Fruit fly (Drosophila melanogaster) whole organism, wandering third instar larva: ENCODE results near the gene Cdc14.

Experiments used
- Abd-B ChIP-seq: fragments of >200 bp; optimal IDR thresholded peaks from 2 replicates; lab custom pipeline; 2017; ENCODE audit warnings: missing biosample characterization, missing genetic modification characterization
- CG32264 ChIP-seq: fragments of 200-800 bp; sonication (Bioruptor generic); optimal IDR thresholded peaks from 2 replicates; lab custom pipeline; 2016; ENCODE audit warnings: missing biosample characterization, missing genetic modification characterization
- CG9705 ChIP-seq: fragments of 200-800 bp; sonication (Bioruptor generic); optimal IDR thresholded peaks from 2 replicates; lab custom pipeline; 2018; ENCODE audit warnings: missing biosample characterization, mild to moderate bottlenecking, missing genetic modification characterization
- Dif ChIP-seq: fragments of 200-275, 200-300 bp; sonication (Bioruptor generic); optimal IDR thresholded peaks from 2 replicates; lab custom pipeline; 2018; ENCODE audit warnings: missing biosample characterization, missing genetic modification characterization; ENCODE audit not compliant: partially characterized antibody
- HLH106 ChIP-seq: fragments of 200-800 bp; optimal IDR thresholded peaks from 3 replicates; lab custom pipeline; 2019; ENCODE audit warnings: missing biosample characterization, mild to moderate bottlenecking, missing genetic modification characterization, moderate library complexity
- Hr78 ChIP-seq: fragments of >200 bp; optimal IDR thresholded peaks from 2 replicates; lab custom pipeline; 2017; ENCODE audit warnings: missing biosample characterization, missing genetic modification characterization
- Hr83 ChIP-seq: fragments of 200-300 bp; sonication (Bioruptor generic); optimal IDR thresholded peaks from 2 replicates; lab custom pipeline; 2016; ENCODE audit warnings: missing biosample characterization, mild to moderate bottlenecking, missing genetic modification characterization, moderate library complexity; ENCODE audit not compliant: poor library complexity, severe bottlenecking
- Jra ChIP-seq: sonication (Bioruptor generic); optimal IDR thresholded peaks from 2 replicates; lab custom pipeline; 2016; ENCODE audit warnings: missing biosample characterization, missing genetic modification characterization
- Mio ChIP-seq: sonication (Bioruptor generic); optimal IDR thresholded peaks from 2 replicates; lab custom pipeline; 2016; ENCODE audit warnings: missing biosample characterization, missing genetic modification characterization
- Myc ChIP-seq: fragments of >200 bp; optimal IDR thresholded peaks from 2 replicates; lab custom pipeline; 2017
- N ChIP-seq: fragments of >200 bp; optimal IDR thresholded peaks from 2 replicates; lab custom pipeline; 2018; ENCODE audit warnings: missing biosample characterization, missing external identifiers, missing genetic modification characterization
- OdsH ChIP-seq: fragments of 200-800 bp; sonication (Bioruptor generic); optimal IDR thresholded peaks from 2 replicates; lab custom pipeline; 2016; ENCODE audit warnings: missing biosample characterization, mild to moderate bottlenecking, missing genetic modification characterization
- Rel ChIP-seq, 2 experiments: fragments of 200-800 bp; sonication (Bioruptor generic) in 1 of 2; optimal IDR thresholded peaks; 2 replicates in 1 of 2; 3 replicates in 1 of 2; lab custom pipeline; 2016 to 2019; ENCODE audit warnings: mild to moderate bottlenecking in 2 of 2, missing biosample characterization in 2 of 2, missing genetic modification characterization in 2 of 2, moderate library complexity in 1 of 2
- Sp1 ChIP-seq: fragments of 200-800 bp; sonication (Bioruptor generic); optimal IDR thresholded peaks from 3 replicates; lab custom pipeline; 2019; ENCODE audit warnings: missing biosample characterization, mild to moderate bottlenecking, missing genetic modification characterization, moderate library complexity
- Vsx2 ChIP-seq: fragments of 200-300, 225-300 bp; sonication (Bioruptor generic); optimal IDR thresholded peaks from 2 replicates; lab custom pipeline; 2018; ENCODE audit warnings: missing biosample characterization, missing genetic modification characterization; ENCODE audit not compliant: partially characterized antibody
- br ChIP-seq: fragments of 200-800 bp; sonication (Bioruptor generic); optimal IDR thresholded peaks from 2 replicates; lab custom pipeline; 2016; ENCODE audit warnings: missing biosample characterization, missing genetic modification characterization
- brk ChIP-seq: fragments of 200-800 bp; sonication (Bioruptor generic); optimal IDR thresholded peaks from 2 replicates; lab custom pipeline; 2016; ENCODE audit warnings: missing biosample characterization, mild to moderate bottlenecking, missing genetic modification characterization
- dl ChIP-seq, 2 experiments: fragments of 175-275, 200-275 bp in 1 of 2; fragments of 200-275 bp in 1 of 2; sonication (Bioruptor generic); optimal IDR thresholded peaks; lab custom pipeline; 2018; ENCODE audit warnings: mild to moderate bottlenecking in 2 of 2, missing biosample characterization in 2 of 2, missing genetic modification characterization in 2 of 2, moderate library complexity in 2 of 2; ENCODE audit not compliant: partially characterized antibody in 2 of 2, insufficient read depth in 1 of 2
- dmrt93B ChIP-seq: fragments of 200-800 bp; sonication (Bioruptor generic); optimal IDR thresholded peaks from 2 replicates; lab custom pipeline; 2018; ENCODE audit warnings: missing biosample characterization, mild to moderate bottlenecking, missing genetic modification characterization
- dsf ChIP-seq: sonication (Bioruptor generic); optimal IDR thresholded peaks from 2 replicates; lab custom pipeline; 2016; ENCODE audit warnings: missing biosample characterization, missing genetic modification characterization, borderline replicate concordance
- ey ChIP-seq: fragments of 200-800 bp; sonication (Bioruptor generic); optimal IDR thresholded peaks from 2 replicates; lab custom pipeline; 2016; ENCODE audit warnings: missing biosample characterization, missing genetic modification characterization
- foxo ChIP-seq, 2 experiments: fragments of 200-800 bp; sonication (Bioruptor generic); optimal IDR thresholded peaks; 2 replicates in 1 of 2; 3 replicates in 1 of 2; lab custom pipeline; 2016 to 2017; ENCODE audit warnings: missing biosample characterization in 2 of 2, missing genetic modification characterization in 2 of 2
- fru ChIP-seq: fragments of 200-800 bp; sonication (Bioruptor generic); optimal IDR thresholded peaks from 3 replicates; lab custom pipeline; 2016; ENCODE audit warnings: missing biosample characterization, mild to moderate bottlenecking, missing genetic modification characterization
- h ChIP-seq: fragments of 200-800 bp; sonication (Bioruptor generic); optimal IDR thresholded peaks from 3 replicates; lab custom pipeline; 2016; ENCODE audit warnings: missing biosample characterization, mild to moderate bottlenecking, missing genetic modification characterization
- lola ChIP-seq: fragments of >200 bp; optimal IDR thresholded peaks from 2 replicates; lab custom pipeline; 2017; ENCODE audit warnings: missing biosample characterization, missing genetic modification characterization
- psq ChIP-seq: fragments of 200-800 bp; sonication (Bioruptor generic); optimal IDR thresholded peaks from 3 replicates; lab custom pipeline; 2017; ENCODE audit warnings: missing biosample characterization, mild to moderate bottlenecking, missing genetic modification characterization, moderate library complexity
- rgr ChIP-seq: fragments of 200-800 bp; sonication (Bioruptor generic); optimal IDR thresholded peaks from 3 replicates; lab custom pipeline; 2016; ENCODE audit warnings: missing biosample characterization, mild to moderate bottlenecking, missing genetic modification characterization
- sage ChIP-seq: fragments of 200-800 bp; sonication (Bioruptor generic); optimal IDR thresholded peaks from 2 replicates; lab custom pipeline; 2016; ENCODE audit warnings: missing biosample characterization, mild to moderate bottlenecking, missing genetic modification characterization
- sv ChIP-seq: fragments of 200-800 bp; sonication (Bioruptor generic); optimal IDR thresholded peaks from 3 replicates; lab custom pipeline; 2016; ENCODE audit warnings: missing biosample characterization, missing genetic modification characterization
- tai ChIP-seq: sonication (Bioruptor generic); optimal IDR thresholded peaks from 2 replicates; lab custom pipeline; 2016; ENCODE audit warnings: missing biosample characterization, missing genetic modification characterization
- woc ChIP-seq: sonication (Bioruptor generic); optimal IDR thresholded peaks from 2 replicates; lab custom pipeline; 2016; ENCODE audit warnings: missing biosample characterization, mild to moderate bottlenecking, missing genetic modification characterization

Cdc14 gene

DNA sequence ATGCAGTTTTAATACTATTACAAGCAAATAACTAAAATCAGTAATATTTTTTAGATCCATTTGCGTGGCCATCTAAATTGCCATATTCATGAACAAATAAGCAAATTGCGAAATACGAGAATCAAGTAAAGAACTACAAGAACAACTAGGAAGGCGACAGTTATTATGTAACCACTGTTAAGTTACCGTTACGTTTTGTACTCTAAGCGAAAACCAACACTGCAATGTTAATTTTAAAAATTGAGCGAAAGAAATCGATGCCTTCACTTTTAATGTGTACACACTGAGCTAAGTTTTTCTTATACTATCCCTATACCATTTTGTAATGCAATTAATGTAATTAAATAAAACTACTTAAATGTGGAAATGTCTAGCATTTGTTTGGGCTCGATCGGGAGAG is 9.9 kb upstream of the Cdc14 start:
- TF ChIP-seq Sp1 (GFP tag; lab: Kevin White, UChicago) (no peak), Hr78 (GFP tag; lab: Kevin White, UChicago) (no peak), dmrt93B (no peak), Vsx2 (GFP tag; lab: Kevin White, UChicago) (no peak), foxo (GFP tag; optimal IDR thresholded peaks at IDR 0.05; lab: Kevin White, UChicago) (no peak), lola (no peak), br (GFP tag; lab: Kevin White, UChicago) (no peak), Jra (GFP tag; lab: Kevin White, UChicago) (no peak), Abd-B (no peak), Mio (GFP tag; lab: Kevin White, UChicago) (no peak), h (GFP tag; lab: Kevin White, UChicago) (no peak), CG9705 (GFP tag; lab: Kevin White, UChicago) (no peak), dl (GFP tag; optimal IDR thresholded peaks at IDR 0.05; lab: Kevin White, UChicago; ENCODE audit: insufficient read depth in 1 of 2, partially characterized antibody in 2 of 2) (no peak), brk (no peak), Myc (no peak), dsf (GFP tag; lab: Kevin White, UChicago) (no peak), woc (GFP tag; lab: Kevin White, UChicago) (no peak), OdsH (GFP tag; lab: Kevin White, UChicago) (no peak), HLH106 (tag; lab: Kevin White, UChicago) (no peak)
- TF ChIP-seq, all 38 proteins: peak for 0

DNA sequence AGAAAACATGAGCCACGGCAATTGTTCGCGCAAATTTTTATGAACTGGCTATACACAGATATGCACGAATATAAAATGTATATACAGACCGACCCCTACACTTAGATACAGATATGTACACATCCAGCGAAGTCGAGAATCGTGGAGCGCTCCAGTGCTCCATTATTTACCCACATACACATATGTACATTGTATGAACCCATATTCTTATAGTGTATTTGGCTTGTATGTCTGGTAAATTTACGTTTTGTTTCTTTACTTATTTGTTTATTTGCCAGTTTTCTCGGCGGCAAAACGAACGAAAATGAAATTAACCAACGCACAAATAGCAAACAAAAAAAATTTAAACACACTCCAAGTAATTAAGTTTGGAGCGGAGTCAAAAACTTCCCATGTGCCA is 2.9 kb upstream of the Cdc14 start:
- TF ChIP-seq foxo (GFP tag; optimal IDR thresholded peaks at IDR 0.05; lab: Kevin White, UChicago), result no peak
- TF ChIP-seq Sp1 (GFP tag; lab: Kevin White, UChicago), result no peak
- peak; percentile 20 for TF ChIP-seq rgr
- TF ChIP-seq OdsH (GFP tag; lab: Kevin White, UChicago), result peak; percentile 2
- no peak for TF ChIP-seq Myc
- TF ChIP-seq sage (GFP tag; lab: Kevin White, UChicago), result peak; percentile 19
- TF ChIP-seq Hr83 (GFP tag; lab: Kevin White, UChicago), result peak; percentile 88
- TF ChIP-seq h (GFP tag; lab: Kevin White, UChicago), result peak; percentile 65
- TF ChIP-seq CG9705 (GFP tag; lab: Kevin White, UChicago), result peak; percentile 47
- peak; percentile 6 for TF ChIP-seq sv (GFP tag; lab: Kevin White, UChicago)
- TF ChIP-seq psq (GFP tag; lab: Kevin White, UChicago), result no peak

DNA sequence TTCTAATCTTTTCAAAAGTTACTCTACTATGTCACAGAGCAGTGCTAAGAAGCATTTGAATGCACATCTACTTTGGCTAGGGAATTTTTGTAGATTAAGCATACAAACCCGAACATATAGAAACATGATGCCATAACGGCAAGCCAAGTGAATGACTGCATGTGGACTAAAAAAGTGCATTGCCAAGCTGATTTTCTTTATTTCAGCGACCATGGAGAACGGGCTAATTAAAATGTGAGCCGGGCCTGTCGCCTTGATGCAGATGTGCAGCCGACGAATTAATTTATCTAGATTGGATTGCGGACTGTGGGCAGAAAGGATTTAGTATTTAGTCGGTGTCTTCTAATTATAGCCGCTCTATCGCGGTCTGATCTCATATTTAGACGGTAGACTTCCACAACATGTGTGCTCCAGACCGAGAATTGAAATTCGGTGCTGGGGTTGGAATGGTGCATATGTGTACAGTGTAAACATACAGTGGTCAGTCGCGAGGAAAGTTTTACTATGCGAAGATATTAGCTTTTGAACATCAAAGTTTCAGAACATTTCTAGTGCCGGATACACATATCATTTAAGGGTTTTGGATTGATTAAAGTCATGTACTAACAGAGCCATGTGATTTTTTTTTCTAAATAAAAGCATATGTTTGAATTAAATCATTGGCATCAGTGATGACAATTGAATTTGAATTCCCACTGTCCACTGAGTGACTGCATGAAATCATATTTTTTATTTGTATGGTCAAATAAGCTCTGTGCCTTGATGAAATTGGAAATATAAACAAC is 2.2 kb upstream of the Cdc14 start:
- TF ChIP-seq N (GFP tag; lab: Kevin White, UChicago), result no peak
- TF ChIP-seq CG32264 (GFP tag; lab: Kevin White, UChicago), result no peak
- no peak for TF ChIP-seq CG9705 (GFP tag; lab: Kevin White, UChicago)
- peak; percentile 0 for TF ChIP-seq fru (GFP tag; lab: Kevin White, UChicago)
- TF ChIP-seq, all 38 proteins: peak for 1

DNA sequence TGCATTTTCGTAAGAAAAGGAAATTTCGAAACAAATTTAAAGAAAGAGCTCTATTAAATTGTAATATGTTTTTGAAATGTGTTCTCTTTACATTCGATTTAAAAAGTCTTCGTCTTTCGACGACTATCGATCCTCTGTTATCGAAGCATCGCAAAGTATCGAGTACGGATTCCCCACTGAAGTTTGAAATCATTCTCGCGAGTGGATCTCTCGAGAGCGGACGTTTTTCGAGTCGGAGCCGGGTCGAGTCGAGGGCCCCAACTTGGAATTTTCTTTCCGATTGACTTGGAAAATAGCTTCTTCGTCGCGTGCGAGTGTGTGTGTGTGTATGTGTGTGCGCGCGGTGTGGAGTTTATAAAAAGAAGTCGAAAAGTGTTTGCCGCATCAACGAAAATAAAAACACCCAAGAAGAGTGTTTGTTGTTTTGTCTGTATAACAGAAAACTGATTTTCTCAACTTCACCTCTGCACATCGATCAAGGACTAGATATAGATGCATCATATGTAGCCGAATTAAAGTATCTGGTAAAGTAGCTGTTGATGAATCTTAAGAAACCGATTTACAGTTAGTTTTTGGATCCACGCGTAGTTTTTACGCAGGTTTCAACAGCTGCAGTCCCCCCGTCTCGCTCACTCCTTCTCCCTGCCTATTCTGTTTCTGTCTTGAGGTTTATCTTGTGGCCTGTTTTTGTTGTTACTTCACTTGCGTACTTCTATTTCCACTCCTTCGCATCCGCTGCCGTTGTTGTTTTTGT is 923 bp upstream of the Cdc14 start, which contains the start of gene LanB1:
Gene LanB1 (plus strand): TSS at position 190 of the 754 bp plus-strand sequence.
- no peak for TF ChIP-seq Rel (GFP tag; optimal IDR thresholded peaks at IDR 0.05; lab: Kevin White, UChicago)
- TF ChIP-seq Rel (tag; optimal IDR thresholded peaks at IDR 0.05; lab: Kevin White, UChicago), result peak; percentile 74
- no peak for TF ChIP-seq fru (GFP tag; lab: Kevin White, UChicago)
- peak in 1 of 2 experiments; percentile 4 for TF ChIP-seq foxo (GFP tag; optimal IDR thresholded peaks at IDR 0.05; lab: Kevin White, UChicago)
- TF ChIP-seq Sp1 (GFP tag; lab: Kevin White, UChicago), result peak; percentile 5
- peak; percentile 36 for TF ChIP-seq Dif (GFP tag; lab: Kevin White, UChicago)
- TF ChIP-seq tai (GFP tag; lab: Kevin White, UChicago), result no peak
- peak; percentile 48 for TF ChIP-seq Hr83 (GFP tag; lab: Kevin White, UChicago)
- TF ChIP-seq psq (GFP tag; lab: Kevin White, UChicago), result peak; percentile 88
- TF ChIP-seq Mio (GFP tag; lab: Kevin White, UChicago), result no peak
- TF ChIP-seq ey, result no peak
